Worm (Caenorhabditis elegans) whole organism, midembryonic: ENCODE results near the gene chil-23.

ENCODE experiments used
- flt-1 ChIP-seq: fragments of 200-800 bp; sonication (Bioruptor generic); IDR thresholded peaks from 2 replicates; pipeline ENCODE4 v1.3.6; 2022; ENCODE audit warnings: missing genetic modification characterization, missing compliant biosample characterization
- med-1 ChIP-seq: sonication (generic microtip); optimal IDR thresholded peaks from 2 replicates; lab custom pipeline; 2017; ENCODE audit warnings: missing genetic modification characterization, mild to moderate bottlenecking, missing compliant biosample characterization, antibody characterized with exemption, missing genetic modification reagents; ENCODE audit not compliant: insufficient read depth
- ztf-23 ChIP-seq: fragments of 200-800 bp; sonication (Bioruptor generic); IDR thresholded peaks from 2 replicates; pipeline ENCODE4 v1.3.6; 2022; ENCODE audit warnings: missing genetic modification reagents, missing genetic modification characterization, missing compliant biosample characterization

- no peak for TF ChIP-seq med-1 (GFP tag; lab: Kevin White, UChicago)
- no peak for TF ChIP-seq ztf-23 (GFP tag; lab: Robert Waterston, UW)
- TF ChIP-seq flt-1 (GFP tag; lab: Robert Waterston, UW) = no peak
Measured at ce11 chrII:9501955-9502354, 33.5 kb upstream of the chil-23 start.
